Fruit fly (Drosophila melanogaster): ENCODE data around the gene tna.

DNA sequence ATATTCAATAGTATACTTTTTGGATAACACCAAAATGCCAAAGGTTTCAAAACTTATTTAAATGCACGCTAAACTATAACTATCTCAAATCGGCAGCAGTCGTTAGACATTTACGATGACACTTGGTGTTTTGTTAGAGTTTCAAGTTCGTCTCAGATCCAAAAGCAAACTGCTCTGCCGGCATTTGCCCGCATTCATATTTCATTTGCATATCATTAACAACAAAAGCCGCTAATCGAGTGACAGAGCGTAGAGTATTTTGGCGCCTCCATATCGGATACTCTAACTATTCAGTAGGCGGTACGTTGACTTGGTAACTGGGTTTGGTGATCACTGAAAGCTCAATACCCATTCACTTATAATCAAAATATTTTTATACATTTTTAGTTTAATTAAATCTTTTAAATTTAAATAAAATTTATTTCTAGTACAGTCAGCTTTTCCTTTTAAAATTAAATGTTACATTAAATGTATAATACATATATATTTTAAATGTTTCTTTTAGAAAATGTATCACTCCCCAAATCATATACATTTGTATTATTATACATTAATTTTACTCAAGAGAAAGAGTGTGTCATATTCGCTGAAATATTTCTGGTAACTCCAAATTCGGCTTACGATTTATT, 57.9 kb downstream of the tna start:
- TF ChIP-seq h (optimal IDR thresholded peaks at IDR 0.05) (no peak), Atf-2 (GFP tag; optimal IDR thresholded peaks at IDR 0.05) (no peak), zen (tag; optimal IDR thresholded peaks at IDR 0.05) (no peak), CG9609 (GFP tag; optimal IDR thresholded peaks at IDR 0.05) (no peak), CG13296 (GFP tag; optimal IDR thresholded peaks at IDR 0.05) (peak; percentile 39), CG10321 (GFP tag; IDR thresholded peaks at IDR 0.05) (no peak), Drgx (GFP tag; IDR thresholded peaks at IDR 0.05) (no peak), exex (tag; optimal IDR thresholded peaks at IDR 0.05) (no peak), HmgZ (tag; optimal IDR thresholded peaks at IDR 0.05) (no peak), slp2 (GFP tag; optimal IDR thresholded peaks at IDR 0.05) (no peak), CG11247 (GFP tag; IDR thresholded peaks at IDR 0.05) (no peak), ERR (GFP tag; optimal IDR thresholded peaks at IDR 0.05) (no peak)

Measured in whole organism, embryonic.